Fruit fly (Drosophila melanogaster): Measurements from ENCODE around the gene pan.
A peak's percentile ranks its signal among the peaks of the same experiment; 100 is the strongest.

The pan gene

dm6 chr4:130990-131389 is 61.9 kb downstream of the pan start:
- TF ChIP-seq kay (GFP tag; ENCODE audit: borderline replicate concordance) (no peak), ovo (GFP tag; optimal IDR thresholded peaks at IDR 0.05) (no peak), CG14711 (tag; optimal IDR thresholded peaks at IDR 0.05) (no peak), CG12768 (GFP tag; optimal IDR thresholded peaks at IDR 0.05) (no peak), CG33017 (tag; optimal IDR thresholded peaks at IDR 0.05) (no peak), cic (GFP tag; optimal IDR thresholded peaks at IDR 0.05) (no peak)

dm6 chr4:131958-132623 is 63.0 kb downstream of the pan start, which contains the start of gene anne:
Gene anne, plus strand, starts transcription at chr4:132220.
- TF ChIP-seq Mnt (GFP tag; optimal IDR thresholded peaks at IDR 0.05) (peak; percentile 38), CG1620 (GFP tag; optimal IDR thresholded peaks at IDR 0.05) (peak; percentile 51), Crg-1 (GFP tag; optimal IDR thresholded peaks at IDR 0.05) (peak; percentile 16), cic (GFP tag; optimal IDR thresholded peaks at IDR 0.05) (no peak), kay (GFP tag; ENCODE audit: borderline replicate concordance) (peak; percentile 57), toe (GFP tag; optimal IDR thresholded peaks at IDR 0.05) (peak; percentile 35), pad (GFP tag; optimal IDR thresholded peaks at IDR 0.05) (no peak), CG7045 (GFP tag; optimal IDR thresholded peaks at IDR 0.05) (no peak), CG33017 (tag; optimal IDR thresholded peaks at IDR 0.05) (no peak), CG5204 (GFP tag; optimal IDR thresholded peaks at IDR 0.05) (no peak), Hr96 (GFP tag; optimal IDR thresholded peaks at IDR 0.05) (no peak), ovo (GFP tag; optimal IDR thresholded peaks at IDR 0.05) (peak; percentile 57), CG11617 (GFP tag; optimal IDR thresholded peaks at IDR 0.05) (no peak), Clk (GFP tag; optimal IDR thresholded peaks at IDR 0.05) (no peak), cnc (optimal IDR thresholded peaks at IDR 0.05) (no peak), CG7101 (tag; optimal IDR thresholded peaks at IDR 0.05) (peak; percentile 19), CG12768 (GFP tag; optimal IDR thresholded peaks at IDR 0.05) (peak; percentile 34), CG14711 (tag; optimal IDR thresholded peaks at IDR 0.05) (no peak), tj (GFP tag; optimal IDR thresholded peaks at IDR 0.05) (no peak), bab1 (GFP tag; optimal IDR thresholded peaks at IDR 0.05) (no peak)

- TF ChIP-seq cic (GFP tag; optimal IDR thresholded peaks at IDR 0.05) (peak; percentile 19), Mnt (GFP tag; optimal IDR thresholded peaks at IDR 0.05) (no peak), tj (GFP tag; optimal IDR thresholded peaks at IDR 0.05) (peak; percentile 23)
Observed at dm6 chr4:135953-136352, 66.8 kb downstream of the pan start.

- no peak for TF ChIP-seq ovo (GFP tag; optimal IDR thresholded peaks at IDR 0.05)
- TF ChIP-seq CG7101 (tag; optimal IDR thresholded peaks at IDR 0.05) = no peak
- no peak for TF ChIP-seq Crg-1 (GFP tag; optimal IDR thresholded peaks at IDR 0.05)
- no peak for TF ChIP-seq tj (GFP tag; optimal IDR thresholded peaks at IDR 0.05)
- no peak for TF ChIP-seq toe (GFP tag; optimal IDR thresholded peaks at IDR 0.05)
- no peak for TF ChIP-seq cnc (optimal IDR thresholded peaks at IDR 0.05)
- no peak for TF ChIP-seq CG12768 (GFP tag; optimal IDR thresholded peaks at IDR 0.05)
- TF ChIP-seq CG33017 (tag; optimal IDR thresholded peaks at IDR 0.05) = no peak
- no peak for TF ChIP-seq Hr96 (GFP tag; optimal IDR thresholded peaks at IDR 0.05)
- TF ChIP-seq bab1 (GFP tag; optimal IDR thresholded peaks at IDR 0.05) = no peak
- no peak for TF ChIP-seq CG11617 (GFP tag; optimal IDR thresholded peaks at IDR 0.05)
- TF ChIP-seq kay (GFP tag; ENCODE audit: borderline replicate concordance) = no peak
Observed at dm6 chr4:149123-149522, 80.0 kb downstream of the pan start.

- no peak for TF ChIP-seq CG7101 (tag; optimal IDR thresholded peaks at IDR 0.05)
- no peak for TF ChIP-seq CG1620 (GFP tag; optimal IDR thresholded peaks at IDR 0.05)
- no peak for TF ChIP-seq kay (GFP tag; ENCODE audit: borderline replicate concordance)
- TF ChIP-seq CG33017 (tag; optimal IDR thresholded peaks at IDR 0.05) = no peak
- no peak for TF ChIP-seq tj (GFP tag; optimal IDR thresholded peaks at IDR 0.05)
- no peak for TF ChIP-seq bab1 (GFP tag; optimal IDR thresholded peaks at IDR 0.05)
- no peak for TF ChIP-seq Mnt (GFP tag; optimal IDR thresholded peaks at IDR 0.05)
- TF ChIP-seq CG12768 (GFP tag; optimal IDR thresholded peaks at IDR 0.05) = no peak
- TF ChIP-seq cnc (optimal IDR thresholded peaks at IDR 0.05) = no peak
- TF ChIP-seq CG11617 (GFP tag; optimal IDR thresholded peaks at IDR 0.05) = no peak
- TF ChIP-seq CG7045 (GFP tag; optimal IDR thresholded peaks at IDR 0.05) = no peak
- no peak for TF ChIP-seq Hr96 (GFP tag; optimal IDR thresholded peaks at IDR 0.05)
- no peak for TF ChIP-seq CG5204 (GFP tag; optimal IDR thresholded peaks at IDR 0.05)
- TF ChIP-seq Clk (GFP tag; optimal IDR thresholded peaks at IDR 0.05) = no peak
- no peak for TF ChIP-seq cic (GFP tag; optimal IDR thresholded peaks at IDR 0.05)
- no peak for TF ChIP-seq ovo (GFP tag; optimal IDR thresholded peaks at IDR 0.05)
- TF ChIP-seq pad (GFP tag; optimal IDR thresholded peaks at IDR 0.05) = no peak
Observed at dm6 chr4:150453-150852, 81.3 kb downstream of the pan start, which contains the start of gene CG32006. Gene CG32006, plus strand, starts transcription at chr4:150764.

dm6 chr4:155977-156376 is 86.9 kb downstream of the pan start, which contains the start of gene CG31997:
Gene CG31997, minus strand, starts transcription at chr4:156060.
- TF ChIP-seq kay (GFP tag; ENCODE audit: borderline replicate concordance) (peak; percentile 16), tj (GFP tag; optimal IDR thresholded peaks at IDR 0.05) (no peak), pad (GFP tag; optimal IDR thresholded peaks at IDR 0.05) (peak; percentile 47)

All from whole organism, adult.